Worm (Caenorhabditis elegans) whole organism, young adult: ENCODE measurements around the gene praf-3.

ENCODE experiments used
- B0261.1 ChIP-seq: sonication (generic microtip); optimal IDR thresholded peaks from 2 replicates; lab custom pipeline; 2016; ENCODE audit warnings: mild to moderate bottlenecking, missing genetic modification characterization, moderate library complexity, missing compliant biosample characterization
- C17E4.6 ChIP-seq: fragments of 200-800 bp; sonication (Bioruptor generic); IDR thresholded peaks from 2 replicates; pipeline ENCODE4 v1.3.6; 2022; ENCODE audit warnings: missing genetic modification reagents, missing genetic modification characterization, missing compliant biosample characterization
- F22D6.2 ChIP-seq: sonication (generic microtip); optimal IDR thresholded peaks from 2 replicates; lab custom pipeline; 2016; ENCODE audit warnings: mild to moderate bottlenecking, missing genetic modification characterization, missing compliant biosample characterization
- F23B12.7 ChIP-seq: sonication (generic microtip); optimal IDR thresholded peaks from 2 replicates; lab custom pipeline; 2017; ENCODE audit warnings: missing genetic modification characterization, mild to moderate bottlenecking, missing compliant biosample characterization, antibody characterized with exemption, moderate library complexity; ENCODE audit not compliant: insufficient read depth
- F33H1.4 ChIP-seq: fragments of 200-800 bp; sonication (Bioruptor generic); IDR thresholded peaks from 2 replicates; pipeline ENCODE4 v1.3.6; 2022; ENCODE audit warnings: missing genetic modification reagents, missing genetic modification characterization, missing compliant biosample characterization
- F52B5.7 ChIP-seq: sonication (generic microtip); optimal IDR thresholded peaks from 2 replicates; lab custom pipeline; 2016; ENCODE audit warnings: mild to moderate bottlenecking, missing genetic modification characterization, missing compliant biosample characterization
- F57C9.4 ChIP-seq: sonication (generic microtip); optimal IDR thresholded peaks from 2 replicates; lab custom pipeline; 2017; ENCODE audit warnings: mild to moderate bottlenecking, missing genetic modification characterization, missing compliant biosample characterization
- K11D2.4 ChIP-seq: fragments of 200-800 bp; sonication (Bioruptor generic); IDR thresholded peaks from 2 replicates; pipeline ENCODE4 v1.3.6; 2022; ENCODE audit warnings: missing genetic modification reagents, missing genetic modification characterization, missing compliant biosample characterization
- Y53G8AR.9 ChIP-seq: fragments of 200-800 bp; sonication (Bioruptor generic); conservative IDR thresholded peaks from 2 replicates; pipeline ENCODE4 v1.3.6; 2022; ENCODE audit warnings: missing genetic modification reagents, missing genetic modification characterization, missing compliant biosample characterization
- ZK185.1 ChIP-seq: sonication (generic microtip); optimal IDR thresholded peaks from 2 replicates; lab custom pipeline; 2016; ENCODE audit warnings: mild to moderate bottlenecking, missing genetic modification characterization, missing compliant biosample characterization; ENCODE audit not compliant: poor library complexity, severe bottlenecking
- akir-1 ChIP-seq: fragments of 200-800 bp; sonication (Bioruptor generic); optimal IDR thresholded peaks from 2 replicates; lab custom pipeline; 2018; ENCODE audit warnings: mild to moderate bottlenecking, missing genetic modification characterization, moderate library complexity, missing compliant biosample characterization
- athp-1 ChIP-seq: sonication (generic microtip); optimal IDR thresholded peaks from 2 replicates; lab custom pipeline; 2017; ENCODE audit warnings: mild to moderate bottlenecking, missing genetic modification characterization, missing compliant biosample characterization
- bed-2 ChIP-seq: fragments of 200-800 bp; sonication (Bioruptor generic); IDR thresholded peaks from 2 replicates; pipeline ENCODE4 v1.3.6; 2022; ENCODE audit warnings: missing genetic modification reagents, missing genetic modification characterization, missing compliant biosample characterization
- ceh-100 ChIP-seq: fragments of 200-800 bp; sonication (Bioruptor generic); IDR thresholded peaks from 2 replicates; pipeline ENCODE4 v1.3.6; 2022; ENCODE audit warnings: missing genetic modification reagents, missing genetic modification characterization, missing compliant biosample characterization
- ceh-40 ChIP-seq: fragments of 200-800 bp; sonication (Bioruptor generic); IDR thresholded peaks from 2 replicates; pipeline ENCODE4 v1.3.6; 2022; ENCODE audit warnings: missing genetic modification characterization, missing compliant biosample characterization
- ceh-58 ChIP-seq: fragments of 200-800 bp; sonication (Bioruptor generic); IDR thresholded peaks from 2 replicates; pipeline ENCODE4 v1.3.6; 2022; ENCODE audit warnings: missing genetic modification characterization, missing compliant biosample characterization
- ceh-91 ChIP-seq: fragments of 200-800 bp; sonication (Bioruptor generic); IDR thresholded peaks from 2 replicates; pipeline ENCODE4 v1.3.6; 2022; ENCODE audit warnings: missing genetic modification reagents, missing genetic modification characterization, missing compliant biosample characterization
- dpff-1 ChIP-seq: sonication (generic microtip); optimal IDR thresholded peaks from 2 replicates; lab custom pipeline; 2017; ENCODE audit warnings: mild to moderate bottlenecking, missing genetic modification characterization, missing compliant biosample characterization
- egl-44 ChIP-seq: fragments of 200-800 bp; sonication (Bioruptor generic); IDR thresholded peaks from 2 replicates; pipeline ENCODE4 v1.3.6; 2022; ENCODE audit warnings: missing genetic modification reagents, missing genetic modification characterization, missing compliant biosample characterization
- gei-17 ChIP-seq: fragments of 200-800 bp; sonication (Bioruptor generic); optimal IDR thresholded peaks from 2 replicates; lab custom pipeline; 2018; ENCODE audit warnings: mild to moderate bottlenecking, missing genetic modification characterization, missing compliant biosample characterization
- him-1 ChIP-seq: sonication (generic microtip); optimal IDR thresholded peaks from 2 replicates; lab custom pipeline; 2016; ENCODE audit warnings: missing genotype, missing genetic modification reagents, missing genetic modification characterization, missing compliant biosample characterization
- hlh-26 ChIP-seq: fragments of 200-800 bp; sonication (Bioruptor generic); conservative IDR thresholded peaks from 2 replicates; pipeline ENCODE4 v1.3.6; 2022; ENCODE audit warnings: missing genetic modification reagents, missing genetic modification characterization, missing compliant biosample characterization
- hrde-1 ChIP-seq: sonication (generic microtip); optimal IDR thresholded peaks from 2 replicates; lab custom pipeline; 2016; ENCODE audit warnings: missing genetic modification characterization, mild to moderate bottlenecking, missing compliant biosample characterization, moderate library complexity, missing genotype, missing genetic modification reagents, borderline replicate concordance
- let-607 ChIP-seq, 2 experiments: fragments of 200-800 bp in 1 of 2; sonication (Bioruptor generic) in 1 of 2; sonication (generic microtip) in 1 of 2; optimal IDR thresholded peaks; 2 replicates each; lab custom pipeline; 2016 to 2018; ENCODE audit warnings: mild to moderate bottlenecking in 2 of 2, missing compliant biosample characterization in 2 of 2, missing genetic modification characterization in 2 of 2, moderate library complexity in 2 of 2, missing genotype in 1 of 2
- lin-26 ChIP-seq: fragments of 200-800 bp; sonication (Bioruptor generic); IDR thresholded peaks from 2 replicates; pipeline ENCODE4 v1.3.6; 2022; ENCODE audit warnings: missing genetic modification reagents, missing genetic modification characterization, missing compliant biosample characterization
- lin-40 ChIP-seq: sonication (generic microtip); optimal IDR thresholded peaks from 2 replicates; lab custom pipeline; 2016; ENCODE audit warnings: missing genetic modification characterization, mild to moderate bottlenecking, missing compliant biosample characterization, missing genotype, missing genetic modification reagents
- lin-54 ChIP-seq: fragments of 200-800 bp; sonication (Bioruptor generic); optimal IDR thresholded peaks from 2 replicates; lab custom pipeline; 2018; ENCODE audit warnings: mild to moderate bottlenecking, missing genetic modification characterization, missing compliant biosample characterization
- lir-1 ChIP-seq: fragments of 200-800 bp; sonication (Bioruptor generic); conservative IDR thresholded peaks from 2 replicates; pipeline ENCODE4 v1.3.6; 2022; ENCODE audit warnings: missing genetic modification reagents, missing genetic modification characterization, missing compliant biosample characterization
- lsl-1 ChIP-seq: fragments of 200-800 bp; sonication (Bioruptor generic); optimal IDR thresholded peaks from 2 replicates; lab custom pipeline; 2018; ENCODE audit warnings: mild to moderate bottlenecking, missing genetic modification characterization, moderate library complexity, missing compliant biosample characterization
- lsy-27 ChIP-seq: sonication (generic microtip); optimal IDR thresholded peaks from 2 replicates; lab custom pipeline; 2017; ENCODE audit warnings: missing genetic modification characterization, mild to moderate bottlenecking, missing compliant biosample characterization, antibody characterized with exemption, missing genotype, borderline replicate concordance; ENCODE audit not compliant: insufficient read depth
- madf-8 ChIP-seq: fragments of 200-800 bp; sonication (Bioruptor generic); conservative IDR thresholded peaks from 2 replicates; pipeline ENCODE4 v1.3.6; 2022; ENCODE audit warnings: missing genetic modification reagents, missing genetic modification characterization, missing compliant biosample characterization
- nfya-2 ChIP-seq: fragments of 200-800 bp; sonication (Bioruptor generic); IDR thresholded peaks from 2 replicates; pipeline ENCODE4 v1.3.6; 2022; ENCODE audit warnings: missing genetic modification reagents, missing genetic modification characterization, missing compliant biosample characterization
- nhr-179 ChIP-seq: sonication (generic microtip); optimal IDR thresholded peaks from 2 replicates; lab custom pipeline; 2016; ENCODE audit warnings: mild to moderate bottlenecking, missing genetic modification characterization, missing compliant biosample characterization
- nhr-27 ChIP-seq: fragments of 200-800 bp; sonication (Bioruptor generic); optimal IDR thresholded peaks from 2 replicates; lab custom pipeline; 2018; ENCODE audit warnings: mild to moderate bottlenecking, missing genetic modification characterization, moderate library complexity, missing compliant biosample characterization
- rec-8 ChIP-seq, 2 experiments: sonication (generic microtip); optimal IDR thresholded peaks; 2 replicates each; lab custom pipeline; 2016; ENCODE audit warnings: mild to moderate bottlenecking in 2 of 2, missing genetic modification characterization in 2 of 2, missing genetic modification reagents in 2 of 2, missing genotype in 2 of 2, missing biosample characterization in 1 of 2, missing compliant biosample characterization in 1 of 2, moderate library complexity in 1 of 2
- repo-1 ChIP-seq: sonication (generic microtip); optimal IDR thresholded peaks from 2 replicates; lab custom pipeline; 2017; ENCODE audit warnings: mild to moderate bottlenecking, missing genetic modification characterization, missing compliant biosample characterization
- sdz-38 ChIP-seq: sonication (generic microtip); optimal IDR thresholded peaks from 2 replicates; lab custom pipeline; 2016; ENCODE audit warnings: missing genotype, missing genetic modification characterization, missing compliant biosample characterization
- snpc-1.1 ChIP-seq: sonication (generic microtip); optimal IDR thresholded peaks from 2 replicates; lab custom pipeline; 2017; ENCODE audit warnings: missing genetic modification characterization, mild to moderate bottlenecking, missing compliant biosample characterization, antibody characterized with exemption, moderate library complexity, missing genotype, missing genetic modification reagents; ENCODE audit not compliant: insufficient read depth
- snpc-4 ChIP-seq, 5 experiments: fragments of 150-350 bp in 1 of 5; sonication (generic microtip) in 4 of 5; optimal IDR thresholded peaks; 2 replicates each; lab custom pipeline; 2014 to 2018; ENCODE audit warnings: missing genetic modification characterization in 5 of 5, missing biosample characterization in 3 of 5, antibody characterized with exemption in 2 of 5, mild to moderate bottlenecking in 2 of 5, missing compliant biosample characterization in 2 of 5, missing genotype in 2 of 5, moderate library complexity in 2 of 5, missing genetic modification reagents in 1 of 5
- tbp1 ChIP-seq: fragments of 200-800 bp; sonication (Bioruptor generic); optimal IDR thresholded peaks from 2 replicates; lab custom pipeline; 2018; ENCODE audit warnings: mild to moderate bottlenecking, missing genetic modification characterization, missing compliant biosample characterization
- zfh-2 ChIP-seq: fragments of 200-800 bp; sonication (Bioruptor generic); conservative IDR thresholded peaks from 2 replicates; pipeline ENCODE4 v1.3.6; 2022; ENCODE audit warnings: missing genetic modification reagents, missing genetic modification characterization, missing compliant biosample characterization
- ztf-18 ChIP-seq: sonication (generic microtip); optimal IDR thresholded peaks from 2 replicates; lab custom pipeline; 2016; ENCODE audit warnings: missing genotype, mild to moderate bottlenecking, missing genetic modification characterization, missing compliant biosample characterization

The praf-3 gene

DNA sequence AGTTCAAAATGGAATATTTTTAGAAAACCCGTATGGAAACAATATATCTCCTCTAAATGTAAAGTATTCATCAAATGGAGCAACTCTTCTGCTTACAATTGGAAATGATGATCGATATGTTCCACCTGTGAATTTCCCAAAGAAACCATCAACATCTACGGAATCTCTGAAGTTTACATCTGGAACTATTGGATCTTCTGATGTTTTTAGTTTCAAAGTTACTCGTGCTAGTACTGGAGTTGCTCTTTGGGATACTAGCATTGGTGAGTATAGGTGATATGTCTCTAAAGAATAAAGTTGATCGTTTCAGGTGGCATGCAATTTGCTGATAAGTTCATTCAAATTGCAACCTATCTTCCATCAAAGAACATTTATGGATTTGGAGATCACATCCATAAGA is 11.9 kb upstream of the praf-3 start:
- TF ChIP-seq bed-2 (GFP tag; lab: Robert Waterston, UW) (no peak), ztf-18 (tag; lab: Kevin White, UChicago) (no peak), rec-8 (tag; optimal IDR thresholded peaks at IDR 0.05; lab: Kevin White, UChicago) (no peak), tbp1 (no peak), snpc-1.1 (tag; lab: Kevin White, UChicago) (no peak), ceh-100 (GFP tag; lab: Robert Waterston, UW) (no peak), him-1 (tag; lab: Kevin White, UChicago) (no peak), snpc-4 (GFP tag; optimal IDR thresholded peaks at IDR 0.05; lab: Kevin White, UChicago) (no peak), snpc-4 (tag; optimal IDR thresholded peaks at IDR 0.05; lab: Kevin White, UChicago) (no peak), lin-54 (no peak), lsy-27 (tag; lab: Kevin White, UChicago) (no peak)

ce11 chrIV:8369135-8369534 is 10.6 kb upstream of the praf-3 start, which contains the start of gene D2096.6:
TSS of gene D2096.6 (minus strand) at chrIV:8369235.
- TF ChIP-seq ceh-40 (GFP tag; lab: Robert Waterston, UW) = no peak
- no peak for TF ChIP-seq nfya-2 (GFP tag; lab: Robert Waterston, UW)
- TF ChIP-seq snpc-1.1 (tag; lab: Kevin White, UChicago) = no peak
- TF ChIP-seq lir-1 = no peak
- TF ChIP-seq F52B5.7 = no peak
- no peak for TF ChIP-seq egl-44 (GFP tag; lab: Robert Waterston, UW)
- no peak for TF ChIP-seq gei-17 (GFP tag; lab: Kevin White, UChicago)
- TF ChIP-seq repo-1 (tag; lab: Kevin White, UChicago) = no peak
- TF ChIP-seq lin-26 (GFP tag; lab: Robert Waterston, UW) = no peak
- TF ChIP-seq lsl-1 (GFP tag; lab: Kevin White, UChicago) = no peak
- no peak for TF ChIP-seq nhr-27
- TF ChIP-seq, all 124 proteins: peak for 0

- TF ChIP-seq madf-8 (GFP tag; lab: Robert Waterston, UW) (0 out of 2 replicates have a peak, but pooled peaks have one; percentile 25), let-607 (tag; optimal IDR thresholded peaks at IDR 0.05; lab: Kevin White, UChicago) (peak in 1 of 2 experiments; percentile 50), akir-1 (GFP tag; lab: Kevin White, UChicago) (no peak), lsy-27 (tag; lab: Kevin White, UChicago) (peak; percentile 71), snpc-4 (GFP tag; optimal IDR thresholded peaks at IDR 0.05; lab: Kevin White, UChicago) (peak; percentile 86), snpc-4 (tag; optimal IDR thresholded peaks at IDR 0.05; lab: Kevin White, UChicago) (peak in 3 of 4 experiments; percentile 70 to 74 (median 71)), Y53G8AR.9 (GFP tag; lab: Robert Waterston, UW) (peak; percentile 80), ceh-91 (GFP tag; lab: Robert Waterston, UW) (no peak), F22D6.2 (tag; lab: Kevin White, UChicago) (no peak), egl-44 (GFP tag; lab: Robert Waterston, UW) (peak; percentile 67; the same call in 1 of the 2 replicates), hrde-1 (tag; lab: Kevin White, UChicago) (peak; percentile 78), nhr-179 (no peak), F33H1.4 (GFP tag; lab: Robert Waterston, UW) (peak; percentile 59), dpff-1 (tag; lab: Kevin White, UChicago) (no peak), B0261.1 (peak; percentile 77), athp-1 (peak; percentile 80), ZK185.1 (tag; lab: Kevin White, UChicago) (peak; percentile 85), sdz-38 (tag; lab: Kevin White, UChicago) (no peak), zfh-2 (no peak), lin-54 (peak; percentile 63), C17E4.6 (GFP tag; lab: Robert Waterston, UW) (peak; percentile 43; the same call in 1 of the 2 replicates), F23B12.7 (peak; percentile 31), ceh-58 (0 out of 2 replicates have a peak, but pooled peaks have one; percentile 70), K11D2.4 (GFP tag; lab: Robert Waterston, UW) (peak; percentile 33; the same call in 1 of the 2 replicates), lin-40 (tag; lab: Kevin White, UChicago) (peak; percentile 64), hlh-26 (no peak), F57C9.4 (tag; lab: Kevin White, UChicago) (no peak)
Measured at ce11 chrIV:8375381-8375780, 4.4 kb upstream of the praf-3 start.
